Fruit fly (Drosophila melanogaster): Measurements from ENCODE around the gene CG42613.
A peak's percentile ranks its signal among the peaks of the same experiment; 100 is the strongest.

The CG42613 gene

dm6 chr3R:18980863-18981536 lies 52.0 kb downstream of the CG42613 start, which contains the start of the genes dnk and Smu1 (continued):
- TF ChIP-seq amos (GFP tag; IDR thresholded peaks at IDR 0.05; ENCODE audit: partially characterized antibody) (peak; percentile 57), CG17359 (tag; optimal IDR thresholded peaks at IDR 0.05) (no peak), pros (GFP tag; optimal IDR thresholded peaks at IDR 0.05) (no peak), CG2202 (tag; optimal IDR thresholded peaks at IDR 0.05) (no peak), onecut (GFP tag; IDR thresholded peaks at IDR 0.05) (peak; percentile 13; the same call in 1 of the 2 replicates), Ravus (GFP tag; IDR thresholded peaks at IDR 0.05) (no peak), crc (GFP tag; optimal IDR thresholded peaks at IDR 0.05) (no peak), repo (GFP tag; optimal IDR thresholded peaks at IDR 0.05) (no peak), CG17912 (GFP tag; optimal IDR thresholded peaks at IDR 0.05) (no peak), prd (optimal IDR thresholded peaks at IDR 0.05) (no peak), prd (GFP tag; IDR thresholded peaks at IDR 0.05) (no peak), trh (GFP tag; optimal IDR thresholded peaks at IDR 0.05) (no peak), ac (GFP tag; optimal IDR thresholded peaks at IDR 0.05) (no peak), Mes4 (GFP tag; optimal IDR thresholded peaks at IDR 0.05) (no peak), CG8290 (GFP tag; optimal IDR thresholded peaks at IDR 0.05) (no peak), CG8290 (tag; optimal IDR thresholded peaks at IDR 0.05) (no peak), esg (GFP tag; conservative IDR thresholded peaks at IDR 0.05) (no peak), Fer1 (GFP tag; optimal IDR thresholded peaks at IDR 0.05) (no peak), bbx (GFP tag; IDR thresholded peaks at IDR 0.05; ENCODE audit: partially characterized antibody) (peak; percentile 12; the same call in 1 of the 2 replicates), jigr1 (GFP tag; IDR thresholded peaks at IDR 0.05) (no peak), run (tag; optimal IDR thresholded peaks at IDR 0.05) (no peak), pfk (GFP tag; optimal IDR thresholded peaks at IDR 0.05) (no peak), Max (GFP tag; optimal IDR thresholded peaks at IDR 0.05) (peak; percentile 49), gcm (GFP tag; optimal IDR thresholded peaks at IDR 0.05) (no peak), CG6854 (GFP tag; optimal IDR thresholded peaks at IDR 0.05) (no peak), CTCF (GFP tag; optimal IDR thresholded peaks at IDR 0.05) (no peak), ab (GFP tag; optimal IDR thresholded peaks at IDR 0.05) (no peak), danr (GFP tag; IDR thresholded peaks at IDR 0.05) (no peak), CG18011 (GFP tag; optimal IDR thresholded peaks at IDR 0.05) (no peak), chif (GFP tag; optimal IDR thresholded peaks at IDR 0.05) (no peak), CG11456 (GFP tag; IDR thresholded peaks at IDR 0.05) (no peak), Neu2 (GFP tag; optimal IDR thresholded peaks at IDR 0.05; ENCODE audit: borderline replicate concordance) (no peak), Chrac-16 (GFP tag; optimal IDR thresholded peaks at IDR 0.05) (no peak), D19B (GFP tag; optimal IDR thresholded peaks at IDR 0.05) (no peak), gro (GFP tag; optimal IDR thresholded peaks at IDR 0.05) (no peak), Ssrp (tag; optimal IDR thresholded peaks at IDR 0.05) (no peak), CG3847 (GFP tag; IDR thresholded peaks at IDR 0.05) (no peak), ham (GFP tag; IDR thresholded peaks at IDR 0.05) (no peak), ase (GFP tag; IDR thresholded peaks at IDR 0.05) (no peak), CG3726 (GFP tag; IDR thresholded peaks at IDR 0.05) (no peak), insv (GFP tag; optimal IDR thresholded peaks at IDR 0.05) (no peak), bowl (GFP tag; IDR thresholded peaks at IDR 0.05) (no peak), bcd (GFP tag; optimal IDR thresholded peaks at IDR 0.05) (no peak), Sin3A (optimal IDR thresholded peaks at IDR 0.05) (no peak), CG11696 (GFP tag; IDR thresholded peaks at IDR 0.05) (no peak), Dref (GFP tag; IDR thresholded peaks at IDR 0.05) (peak; percentile 58), Ada2b (GFP tag; IDR thresholded peaks at IDR 0.05) (no peak), CG10959 (GFP tag; IDR thresholded peaks at IDR 0.05) (no peak), CG30020 (tag; optimal IDR thresholded peaks at IDR 0.05) (no peak), CG18262 (tag; optimal IDR thresholded peaks at IDR 0.05) (no peak), fd64A (GFP tag; optimal IDR thresholded peaks at IDR 0.05) (no peak), crp (GFP tag; optimal IDR thresholded peaks at IDR 0.05) (peak; percentile 66 to 96), tx (GFP tag; optimal IDR thresholded peaks at IDR 0.05) (no peak)
